Fruit fly (Drosophila melanogaster) whole organism, embryonic: ENCODE measurements around the gene CCHa1.
A peak's percentile ranks its signal among the peaks of the same experiment; 100 is the strongest.

ENCODE experiments used
- Aef1 ChIP-seq: fragments of 200-800 bp; sonication (Bioruptor generic); IDR thresholded peaks from 3 replicates; pipeline ENCODE4 v1.3.6; 2022; ENCODE audit warnings: missing biosample characterization, missing genetic modification characterization
- Atf3 ChIP-seq: fragments of 200-800 bp; sonication (Bioruptor generic); optimal IDR thresholded peaks from 3 replicates; lab custom pipeline; 2016; ENCODE audit warnings: missing biosample characterization, missing genetic modification characterization
- B-H2 ChIP-seq: fragments of 200-800 bp; sonication (Bioruptor generic); optimal IDR thresholded peaks from 2 replicates; lab custom pipeline; 2018; ENCODE audit warnings: missing biosample characterization, mild to moderate bottlenecking, missing genetic modification characterization
- CG10565 ChIP-seq: fragments of 200-800 bp; sonication (Bioruptor generic); optimal IDR thresholded peaks from 3 replicates; lab custom pipeline; 2016; ENCODE audit warnings: missing biosample characterization, mild to moderate bottlenecking, missing genetic modification characterization
- CG11504 ChIP-seq: fragments of 200-800 bp; sonication (Bioruptor generic); optimal IDR thresholded peaks from 3 replicates; lab custom pipeline; 2019; ENCODE audit warnings: missing biosample characterization, mild to moderate bottlenecking, missing genetic modification characterization, moderate library complexity
- CG12155 ChIP-seq: fragments of 200-800 bp; sonication (Bioruptor generic); optimal IDR thresholded peaks from 3 replicates; lab custom pipeline; 2016; ENCODE audit warnings: missing biosample characterization, missing genetic modification characterization
- CG13296 ChIP-seq: fragments of 200-800 bp; sonication (Bioruptor generic); optimal IDR thresholded peaks from 3 replicates; lab custom pipeline; 2018; ENCODE audit warnings: missing biosample characterization, mild to moderate bottlenecking, missing genetic modification characterization
- CG14014 ChIP-seq: fragments of 200-800 bp; sonication (Bioruptor generic); IDR thresholded peaks from 2 replicates; pipeline ENCODE4 v1.3.6; 2022; ENCODE audit warnings: missing biosample characterization, missing genetic modification characterization
- CG1603 ChIP-seq: fragments of 200-800 bp; sonication (Bioruptor generic); optimal IDR thresholded peaks from 2 replicates; lab custom pipeline; 2019; ENCODE audit warnings: missing biosample characterization, mild to moderate bottlenecking, missing genetic modification characterization, moderate library complexity
- CG17186 ChIP-seq: fragments of 200-800 bp; sonication (Bioruptor generic); optimal IDR thresholded peaks from 3 replicates; lab custom pipeline; 2017; ENCODE audit warnings: missing biosample characterization, missing genetic modification reagents, missing genetic modification characterization
- CG18764 ChIP-seq: fragments of 200-800 bp; sonication (Bioruptor generic); optimal IDR thresholded peaks from 3 replicates; lab custom pipeline; 2016; ENCODE audit warnings: missing biosample characterization, missing genetic modification characterization
- CG2116 ChIP-seq: fragments of 200-800 bp; sonication (Bioruptor generic); optimal IDR thresholded peaks from 3 replicates; lab custom pipeline; 2018; ENCODE audit warnings: missing biosample characterization, mild to moderate bottlenecking, missing genetic modification characterization
- CG32767 ChIP-seq: fragments of 200-800 bp; sonication (Bioruptor generic); IDR thresholded peaks from 2 replicates; pipeline ENCODE4 v1.3.6; 2022; ENCODE audit warnings: missing biosample characterization, missing genetic modification characterization
- CG34376 ChIP-seq: fragments of 200-800 bp; sonication (Bioruptor generic); optimal IDR thresholded peaks from 2 replicates; lab custom pipeline; 2018; ENCODE audit warnings: missing biosample characterization, mild to moderate bottlenecking, missing genetic modification characterization
- CG3726 ChIP-seq: fragments of 200-800 bp; sonication (Bioruptor generic); IDR thresholded peaks from 3 replicates; pipeline ENCODE4, ENCODE4 v1.3.6; 2022; ENCODE audit warnings: missing biosample characterization, missing genetic modification characterization
- CG4282 ChIP-seq: fragments of 200-800 bp; sonication (Bioruptor generic); optimal IDR thresholded peaks from 2 replicates; lab custom pipeline; 2016; ENCODE audit warnings: missing biosample characterization, missing genetic modification characterization
- CG4707 ChIP-seq: fragments of 200-800 bp; sonication (Bioruptor generic); optimal IDR thresholded peaks from 2 replicates; lab custom pipeline; 2018; ENCODE audit warnings: missing biosample characterization, mild to moderate bottlenecking, missing genetic modification characterization, moderate library complexity
- CG6254 ChIP-seq: fragments of 200-800 bp; sonication (Bioruptor generic); optimal IDR thresholded peaks from 3 replicates; lab custom pipeline; 2017; ENCODE audit warnings: mild to moderate bottlenecking, missing biosample characterization, missing genetic modification reagents, missing genetic modification characterization
- CG6272 ChIP-seq: fragments of 200-800 bp; sonication (Bioruptor generic); IDR thresholded peaks from 2 replicates; pipeline ENCODE4 v1.3.6; 2022; ENCODE audit warnings: missing biosample characterization, missing genetic modification characterization
- CG6683 ChIP-seq: fragments of 200-800 bp; sonication (Bioruptor generic); optimal IDR thresholded peaks from 2 replicates; lab custom pipeline; 2017; ENCODE audit warnings: missing biosample characterization, mild to moderate bottlenecking, missing genetic modification characterization, missing genetic modification reagents
- CG6791 ChIP-seq: fragments of 200-800 bp; sonication (Bioruptor generic); IDR thresholded peaks from 3 replicates; pipeline ENCODE4 v1.3.6; 2022; ENCODE audit warnings: missing biosample characterization, missing genetic modification characterization; ENCODE audit not compliant: partially characterized antibody
- CG7372 ChIP-seq: fragments of 200-800 bp; sonication (Bioruptor generic); IDR thresholded peaks from 2 replicates; pipeline ENCODE4 v1.3.6; 2022; ENCODE audit warnings: missing biosample characterization, missing genetic modification characterization
- CG8359 ChIP-seq: fragments of 200-800 bp; sonication (Bioruptor generic); optimal IDR thresholded peaks from 2 replicates; lab custom pipeline; 2017; ENCODE audit warnings: missing biosample characterization, mild to moderate bottlenecking, missing genetic modification characterization, borderline replicate concordance
- CG8944 ChIP-seq: fragments of 200-800 bp; sonication (Bioruptor generic); optimal IDR thresholded peaks from 3 replicates; lab custom pipeline; 2016; ENCODE audit warnings: missing biosample characterization, missing genetic modification characterization
- CG9215 ChIP-seq: fragments of 200-800 bp; sonication (Bioruptor generic); IDR thresholded peaks from 2 replicates; pipeline ENCODE4 v1.3.6; 2022; ENCODE audit warnings: missing biosample characterization, missing genetic modification characterization
- CG9876 ChIP-seq: fragments of 200-800 bp; sonication (Bioruptor generic); optimal IDR thresholded peaks from 2 replicates; lab custom pipeline; 2016; ENCODE audit warnings: missing biosample characterization, missing genetic modification characterization
- Camta ChIP-seq: fragments of 200-800 bp; sonication (Bioruptor generic); optimal IDR thresholded peaks from 2 replicates; lab custom pipeline; 2016; ENCODE audit warnings: missing biosample characterization, missing genetic modification characterization
- Dbx ChIP-seq: fragments of 200-800 bp; sonication (Bioruptor generic); IDR thresholded peaks from 3 replicates; pipeline ENCODE4 v1.3.6; 2022; ENCODE audit warnings: missing biosample characterization, missing genetic modification characterization
- E2f1 ChIP-seq: fragments of 200-800 bp; sonication (Bioruptor generic); IDR thresholded peaks from 2 replicates; pipeline ENCODE4 v1.3.6; 2022; ENCODE audit warnings: missing biosample characterization, missing genetic modification characterization
- Jarid2 ChIP-seq: fragments of 200-800 bp; sonication (Bioruptor generic); optimal IDR thresholded peaks from 3 replicates; lab custom pipeline; 2017; ENCODE audit warnings: mild to moderate bottlenecking, missing biosample characterization, missing genetic modification reagents, missing genetic modification characterization
- MBD-R2 ChIP-seq: fragments of 200-800 bp; sonication (Bioruptor generic); IDR thresholded peaks from 2 replicates; pipeline ENCODE4 v1.3.6; 2022; ENCODE audit warnings: missing biosample characterization, missing genetic modification characterization
- Med ChIP-seq: fragments of 200-800 bp; sonication (Bioruptor generic); peaks from one replicate; lab custom pipeline; 2016; ENCODE audit warnings: missing biosample characterization, missing genetic modification characterization, mild to moderate bottlenecking, inconsistent platforms, moderate library complexity
- Oli ChIP-seq: fragments of 200-800 bp; sonication (Bioruptor generic); optimal IDR thresholded peaks from 2 replicates; lab custom pipeline; 2018; ENCODE audit warnings: missing biosample characterization, mild to moderate bottlenecking, missing genetic modification characterization, moderate library complexity
- PHDP ChIP-seq: fragments of 200-800 bp; sonication (Bioruptor generic); optimal IDR thresholded peaks from 3 replicates; lab custom pipeline; 2018; ENCODE audit warnings: missing biosample characterization, mild to moderate bottlenecking, missing genetic modification characterization, moderate library complexity
- Sox100B ChIP-seq: fragments of 200-800 bp; sonication (Bioruptor generic); optimal IDR thresholded peaks from 3 replicates; lab custom pipeline; 2018; ENCODE audit warnings: missing biosample characterization, mild to moderate bottlenecking, missing genetic modification characterization
- Stat92E ChIP-seq, 3 experiments: fragments of >200 bp in 2 of 3; fragments of 200-800 bp in 1 of 3; sonication (Bioruptor generic) in 1 of 3; optimal IDR thresholded peaks; 2 replicates each; lab custom pipeline; 2017 to 2019; ENCODE audit warnings: missing biosample characterization in 3 of 3, missing genetic modification characterization in 3 of 3, mild to moderate bottlenecking in 1 of 3, moderate library complexity in 1 of 3
- ash1 ChIP-seq: fragments of 200-800 bp; sonication (Bioruptor generic); optimal IDR thresholded peaks from 2 replicates; lab custom pipeline; 2018; ENCODE audit warnings: missing biosample characterization, mild to moderate bottlenecking, missing genetic modification characterization
- cwo ChIP-seq: fragments of 200-800 bp; sonication (Bioruptor generic); optimal IDR thresholded peaks from 3 replicates; lab custom pipeline; 2017; ENCODE audit warnings: missing biosample characterization, missing genetic modification characterization, mild to moderate bottlenecking, moderate library complexity, missing genetic modification reagents
- dm ChIP-seq: fragments of 200-800 bp; sonication (Bioruptor generic); optimal IDR thresholded peaks from 3 replicates; lab custom pipeline; 2016; ENCODE audit warnings: missing biosample characterization, missing genetic modification characterization
- ftz-f1 ChIP-seq: fragments of 200-800 bp; sonication (Bioruptor generic); optimal IDR thresholded peaks from 2 replicates; lab custom pipeline; 2016; ENCODE audit warnings: missing biosample characterization, missing genetic modification characterization
- grau ChIP-seq: fragments of 200-800 bp; optimal IDR thresholded peaks from 3 replicates; lab custom pipeline; 2019; ENCODE audit warnings: missing biosample characterization, mild to moderate bottlenecking, missing genetic modification characterization, moderate library complexity
- grn ChIP-seq: fragments of 200-800 bp; sonication (Bioruptor generic); optimal IDR thresholded peaks from 3 replicates; lab custom pipeline; 2017; ENCODE audit warnings: missing biosample characterization, missing genetic modification characterization
- inv ChIP-seq: fragments of 200-800 bp; sonication (Bioruptor generic); IDR thresholded peaks from 2 replicates; pipeline ENCODE4 v1.3.6; 2022; ENCODE audit warnings: missing biosample characterization, missing genetic modification characterization; ENCODE audit not compliant: partially characterized antibody
- ken ChIP-seq: fragments of 200-800 bp; sonication (Bioruptor generic); IDR thresholded peaks from 3 replicates; pipeline ENCODE4 v1.3.6; 2022; ENCODE audit warnings: missing biosample characterization, missing genetic modification characterization
- shn ChIP-seq: fragments of 200-800 bp; sonication (Bioruptor generic); optimal IDR thresholded peaks from 3 replicates; lab custom pipeline; 2016; ENCODE audit warnings: missing biosample characterization, missing genetic modification characterization
- ssp ChIP-seq: fragments of 200-800 bp; sonication (Bioruptor generic); IDR thresholded peaks from 2 replicates; pipeline ENCODE4 v1.3.6; 2022; ENCODE audit warnings: missing biosample characterization, missing genetic modification characterization
- sug ChIP-seq: fragments of 200-800 bp; optimal IDR thresholded peaks from 2 replicates; lab custom pipeline; 2019; ENCODE audit warnings: missing biosample characterization, mild to moderate bottlenecking, missing genetic modification characterization, moderate library complexity
- tap ChIP-seq: fragments of 200-800 bp; optimal IDR thresholded peaks from 3 replicates; lab custom pipeline; 2019; ENCODE audit warnings: missing biosample characterization, mild to moderate bottlenecking, missing genetic modification characterization, moderate library complexity
- zfh1 ChIP-seq: fragments of 200-800 bp; sonication (Bioruptor generic); IDR thresholded peaks from 3 replicates; pipeline ENCODE4 v1.3.6; 2022; ENCODE audit warnings: missing biosample characterization, missing genetic modification characterization

Gene CCHa1

DNA sequence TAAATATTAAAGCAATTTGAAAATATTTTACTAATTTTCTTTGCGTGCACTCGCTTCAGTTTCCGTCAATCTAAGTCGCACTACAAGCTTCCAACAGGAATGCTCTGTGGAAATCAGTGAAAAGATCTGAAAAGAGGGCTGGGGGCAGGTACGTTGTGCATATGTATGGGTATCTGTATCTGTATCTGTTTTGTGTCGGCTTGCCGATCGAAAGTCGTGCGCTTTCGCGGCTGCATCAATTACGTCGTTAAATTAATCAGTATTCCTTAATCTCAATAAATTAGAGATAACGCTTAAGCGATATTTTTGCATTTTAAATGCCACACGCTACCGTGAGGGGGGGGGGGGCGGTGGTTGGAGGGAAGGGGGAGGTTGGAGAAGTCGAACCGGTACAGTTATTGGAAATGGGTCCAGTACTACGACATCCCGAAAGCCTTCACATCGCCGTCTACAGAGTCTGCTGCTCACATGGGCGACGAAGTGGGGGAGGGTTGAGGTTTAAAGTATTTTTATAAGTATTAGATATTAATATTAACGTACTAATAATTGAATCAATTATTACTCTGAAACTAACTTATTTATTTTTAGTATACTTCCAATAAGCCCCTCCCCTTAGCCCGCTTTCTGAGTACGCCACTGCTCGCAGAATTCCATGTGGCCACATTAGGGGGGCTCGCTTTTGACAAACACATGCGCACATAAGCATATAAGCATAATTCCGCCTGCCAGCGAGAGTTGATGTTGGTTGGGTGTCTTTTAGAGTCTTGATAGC lies 43.4 kb downstream of the CCHa1 start (continued):
- TF ChIP-seq CG6683 (GFP tag; lab: Kevin White, UChicago) (peak; percentile 95), B-H2 (peak; percentile 88), CG9215 (GFP tag; lab: Robert Waterston, UW) (peak; percentile 97), CG14014 (GFP tag; lab: Robert Waterston, UW) (peak; percentile 98), grn (GFP tag; lab: Kevin White, UChicago) (peak; percentile 54), Aef1 (GFP tag; lab: Robert Waterston, UW) (peak; percentile 97), CG11504 (tag; lab: Kevin White, UChicago) (peak; percentile 97), sug (peak; percentile 95), CG6254 (GFP tag; lab: Kevin White, UChicago) (peak; percentile 90), Oli (tag; lab: Kevin White, UChicago) (peak; percentile 97), cwo (peak; percentile 97), PHDP (tag; lab: Kevin White, UChicago) (peak; percentile 98), shn (GFP tag; lab: Kevin White, UChicago) (peak; percentile 58), ssp (peak; percentile 92), CG6791 (no peak), Sox100B (peak; percentile 93), CG4707 (peak; percentile 87), CG8359 (GFP tag; lab: Kevin White, UChicago) (peak; percentile 86), E2f1 (peak; percentile 97), CG34376 (GFP tag; lab: Kevin White, UChicago) (peak; percentile 92), CG9876 (GFP tag; lab: Kevin White, UChicago) (peak; percentile 61), dm (peak; percentile 74), ftz-f1 (peak; percentile 74), CG2116 (GFP tag; lab: Kevin White, UChicago) (peak; percentile 63), CG18764 (GFP tag; lab: Kevin White, UChicago) (peak; percentile 91), Stat92E (GFP tag; optimal IDR thresholded peaks at IDR 0.05; lab: Kevin White, UChicago) (no peak), CG12155 (peak; percentile 97), Dbx (GFP tag; lab: Robert Waterston, UW) (peak; percentile 99), Camta (GFP tag; lab: Kevin White, UChicago) (peak; percentile 58), CG32767 (GFP tag; lab: Robert Waterston, UW) (peak; percentile 95), CG8944 (GFP tag; lab: Kevin White, UChicago) (peak; percentile 72), CG7372 (peak; percentile 97), CG10565 (GFP tag; lab: Kevin White, UChicago) (peak; percentile 20), CG4282 (GFP tag; lab: Kevin White, UChicago) (peak; percentile 45), CG13296 (GFP tag; lab: Kevin White, UChicago) (peak; percentile 96), inv (no peak), Atf3 (GFP tag; lab: Kevin White, UChicago) (peak; percentile 23), tap (tag; lab: Kevin White, UChicago) (peak; percentile 97), CG3726 (GFP tag; lab: Robert Waterston, UW) (peak; percentile 93; the same call in 2 of the 3 replicates), ash1 (GFP tag; lab: Kevin White, UChicago) (peak; percentile 89), MBD-R2 (GFP tag; lab: Robert Waterston, UW) (peak; percentile 98), grau (peak; percentile 97), ken (GFP tag; lab: Robert Waterston, UW) (peak; percentile 97), zfh1 (GFP tag; lab: Robert Waterston, UW) (peak; percentile 97), CG1603 (tag; lab: Kevin White, UChicago) (peak; percentile 93), Med (GFP tag; lab: Kevin White, UChicago) (peak; percentile 97), CG17186 (GFP tag; lab: Kevin White, UChicago) (peak; percentile 82), Jarid2 (peak; percentile 87), CG6272 (GFP tag; lab: Robert Waterston, UW) (peak; percentile 96)
